Worm (Caenorhabditis elegans): ENCODE data around the gene R13D11.1.
"Not testable (repeated sequence)": the region's sequence is repeated elsewhere in the genome, so short reads cannot be mapped to it uniquely, and the experiment has no call there.

Gene R13D11.1

ce11 chrV:810281-810862 is 6.9 kb upstream of the R13D11.1 start, which contains the start of gene R13D11.4:
Gene R13D11.4 (plus strand): TSS chrV:810812.
- TF ChIP-seq unc-62 (GFP tag; optimal IDR thresholded peaks at IDR 0.05) = no peak

DNA sequence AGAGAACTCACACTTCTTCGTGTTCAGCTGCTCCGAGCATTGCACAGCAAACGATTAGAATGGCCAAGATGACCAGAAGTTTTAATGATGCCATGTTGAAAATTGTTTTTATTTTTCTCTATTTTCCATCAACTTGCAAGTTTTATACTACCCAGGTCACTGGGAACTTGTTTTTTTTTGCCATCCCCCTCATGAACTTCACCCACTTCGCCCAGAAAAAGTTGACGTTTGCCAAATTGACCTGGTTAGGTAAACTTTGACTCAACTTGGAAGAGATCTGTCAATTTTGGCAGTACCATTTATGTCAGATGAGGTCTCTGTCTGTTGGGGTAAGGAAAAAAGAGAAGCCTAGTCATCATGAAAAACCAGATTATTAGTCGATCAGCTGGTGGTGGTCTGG is 4.2 kb upstream of the R13D11.1 start, which contains the start of gene R13D11.10:
Gene R13D11.10 (minus strand): TSS at position 101 of the 400 bp plus-strand sequence.
- TF ChIP-seq unc-62 (GFP tag; optimal IDR thresholded peaks at IDR 0.05) = no peak

DNA sequence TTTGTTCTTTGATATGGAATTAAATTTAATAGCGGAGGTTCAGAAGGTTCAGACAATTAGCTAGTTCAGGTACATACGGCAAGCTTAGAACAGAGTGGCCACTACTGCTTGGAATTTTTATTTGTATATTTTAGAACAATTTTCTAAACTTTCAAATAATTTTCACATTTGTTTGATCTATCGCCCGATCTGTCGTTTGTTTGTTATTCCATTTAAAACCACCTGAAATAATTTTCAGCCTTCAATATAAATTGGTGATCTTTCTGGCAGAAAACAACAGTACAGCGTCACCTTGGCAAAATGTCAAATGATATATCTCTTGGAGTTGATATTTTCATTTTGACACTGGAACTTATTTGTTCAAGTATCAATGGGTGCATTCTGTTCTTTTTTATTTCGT is 2.6 kb upstream of the R13D11.1 start, which contains the start of gene R13D11.3:
Gene R13D11.3 (plus strand): TSS at position 301 of the 400 bp plus-strand sequence.
- no peak for TF ChIP-seq unc-62 (GFP tag; optimal IDR thresholded peaks at IDR 0.05)

- TF ChIP-seq unc-62 (GFP tag; optimal IDR thresholded peaks at IDR 0.05) = not testable (repeated sequence)
Measured at ce11 chrV:820629-821028, 3.3 kb downstream of the R13D11.1 start, which contains the start of gene srx-32. Gene srx-32 (minus strand): TSS chrV:820729.

ce11 chrV:822922-823321 is 5.6 kb downstream of the R13D11.1 start, which contains the start of gene srx-31:
Gene srx-31 (minus strand): TSS chrV:823022.
- TF ChIP-seq unc-62 (GFP tag; optimal IDR thresholded peaks at IDR 0.05) = not testable (repeated sequence)

DNA sequence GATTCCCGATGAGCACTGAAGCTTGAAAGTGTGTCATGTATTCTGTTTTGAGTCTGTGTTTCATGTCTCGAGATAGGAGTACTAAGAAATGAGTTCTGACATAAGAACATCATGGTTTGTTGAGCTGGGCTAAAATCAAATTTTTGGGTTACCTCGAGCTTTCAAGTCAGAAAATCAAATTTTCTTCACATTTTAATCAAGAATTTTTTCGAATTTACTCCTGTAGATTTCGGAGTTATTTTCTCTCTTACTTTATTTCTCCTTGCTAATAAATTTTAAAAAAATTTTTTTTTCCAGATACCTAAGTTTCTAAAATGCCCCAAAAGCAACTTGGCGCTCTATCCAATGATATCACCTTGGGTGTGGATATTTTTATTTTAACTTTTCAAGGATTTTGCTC is 8.8 kb downstream of the R13D11.1 start, which contains the start of gene F41H8.2:
Gene F41H8.2 (plus strand): TSS at position 301 of the 400 bp plus-strand sequence.
- TF ChIP-seq unc-62 (GFP tag; optimal IDR thresholded peaks at IDR 0.05) = no peak

DNA sequence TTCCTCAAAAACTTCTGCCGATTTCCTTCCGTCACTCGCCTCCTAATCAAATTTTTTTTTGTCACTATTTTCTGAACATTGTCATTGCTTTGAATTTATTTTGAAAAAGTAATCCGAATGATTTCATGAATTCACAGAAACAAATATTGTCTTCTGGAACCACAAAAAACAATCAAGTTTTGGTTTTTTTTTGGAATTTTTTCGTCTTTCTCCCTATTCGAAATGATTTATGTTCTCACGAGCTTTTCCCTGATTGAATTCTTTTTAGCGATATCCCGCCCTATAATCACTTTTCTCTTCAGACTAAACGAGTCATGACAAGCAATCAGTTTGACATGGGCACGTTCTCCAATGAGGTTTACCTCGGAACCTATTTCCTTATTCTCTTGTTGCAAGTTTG is 16.1 kb downstream of the R13D11.1 start, which contains the start of gene F41H8.1:
Gene F41H8.1 (plus strand): TSS at position 301 of the 400 bp plus-strand sequence.
- TF ChIP-seq unc-62 (GFP tag; optimal IDR thresholded peaks at IDR 0.05) = no peak

DNA sequence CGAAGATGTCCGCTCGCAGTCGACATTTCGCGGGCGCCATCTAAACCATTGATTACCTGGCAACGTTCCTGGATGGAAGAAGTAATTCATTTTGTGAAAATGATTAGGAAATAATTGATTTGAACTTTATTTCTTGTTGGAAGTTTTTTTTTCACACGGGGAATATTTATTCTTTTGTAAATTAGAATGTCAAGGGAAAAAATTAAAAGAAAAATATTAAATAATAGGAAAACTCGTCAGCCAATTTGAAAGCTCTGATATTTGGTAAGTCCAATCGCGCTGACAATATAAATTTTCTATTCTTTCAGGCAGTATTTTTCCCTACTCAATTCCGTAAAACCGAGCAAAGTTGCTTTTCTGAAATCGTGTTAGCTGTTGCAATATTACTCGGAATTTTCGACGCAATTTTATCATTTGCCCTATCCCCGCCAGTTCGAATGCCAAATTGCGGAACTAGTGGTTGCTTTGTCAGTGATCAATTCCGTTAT is 21.7 kb downstream of the R13D11.1 start, which contains the start of the genes K09C6.7 and K09C6.10:
Gene K09C6.7 (minus strand): TSS at position 101 of the 488 bp plus-strand sequence.
Gene K09C6.10 (plus strand): TSS at position 438 of the 488 bp plus-strand sequence.
- TF ChIP-seq unc-62 (GFP tag; optimal IDR thresholded peaks at IDR 0.05) = not testable (repeated sequence)

DNA sequence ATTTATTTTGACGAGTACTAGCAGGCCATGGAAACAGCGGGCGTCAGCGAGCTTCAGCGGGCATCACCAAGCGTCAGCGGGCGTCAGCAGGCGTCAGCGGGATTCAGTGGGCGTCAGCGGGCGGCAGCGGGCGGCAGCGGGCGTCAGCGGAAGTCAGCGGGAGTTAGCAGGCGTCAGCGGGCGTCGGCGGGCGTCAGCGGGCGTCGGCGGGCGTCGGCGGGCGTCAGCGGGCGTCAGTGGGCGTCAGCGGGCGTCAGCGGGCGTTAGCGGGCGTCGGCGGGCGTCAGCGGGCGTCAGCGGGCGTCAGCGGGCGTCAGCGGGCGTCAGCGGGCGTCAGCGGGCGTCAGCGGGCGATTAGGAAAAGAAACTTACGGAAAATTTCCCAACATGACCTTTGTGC is 25.3 kb downstream of the R13D11.1 start:
- no peak for TF ChIP-seq unc-62 (GFP tag; optimal IDR thresholded peaks at IDR 0.05)

ce11 chrV:843118-843517 is 25.8 kb downstream of the R13D11.1 start, which contains the start of gene K09C6.8:
Gene K09C6.8 (minus strand): TSS chrV:843218.
- TF ChIP-seq unc-62 (GFP tag; optimal IDR thresholded peaks at IDR 0.05) = not testable (repeated sequence)

DNA sequence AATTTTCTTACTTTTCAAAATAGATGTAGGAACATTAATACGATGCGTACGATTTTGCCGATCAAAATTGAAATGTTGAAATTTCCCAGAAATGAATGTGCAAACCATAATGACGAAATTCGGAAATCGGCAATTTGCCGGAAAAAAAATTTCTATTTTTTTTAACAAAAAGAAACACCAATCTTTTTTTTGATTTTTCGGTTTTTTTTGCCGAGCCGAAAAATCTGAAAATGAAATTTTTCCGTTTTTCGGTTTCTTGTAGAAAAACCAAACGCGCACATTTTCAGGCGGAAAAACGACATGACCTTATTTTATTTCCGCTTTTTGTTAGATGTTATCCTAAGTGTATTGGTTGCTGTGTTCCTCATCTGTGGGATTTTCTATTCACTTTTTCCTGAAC is 30.2 kb downstream of the R13D11.1 start, which contains the start of gene srbc-13:
Gene srbc-13 (plus strand): TSS at position 301 of the 400 bp plus-strand sequence.
- TF ChIP-seq unc-62 (GFP tag; optimal IDR thresholded peaks at IDR 0.05) = no peak

ce11 chrV:849042-849441 is 31.8 kb downstream of the R13D11.1 start:
- no peak for TF ChIP-seq unc-62 (GFP tag; optimal IDR thresholded peaks at IDR 0.05)

DNA sequence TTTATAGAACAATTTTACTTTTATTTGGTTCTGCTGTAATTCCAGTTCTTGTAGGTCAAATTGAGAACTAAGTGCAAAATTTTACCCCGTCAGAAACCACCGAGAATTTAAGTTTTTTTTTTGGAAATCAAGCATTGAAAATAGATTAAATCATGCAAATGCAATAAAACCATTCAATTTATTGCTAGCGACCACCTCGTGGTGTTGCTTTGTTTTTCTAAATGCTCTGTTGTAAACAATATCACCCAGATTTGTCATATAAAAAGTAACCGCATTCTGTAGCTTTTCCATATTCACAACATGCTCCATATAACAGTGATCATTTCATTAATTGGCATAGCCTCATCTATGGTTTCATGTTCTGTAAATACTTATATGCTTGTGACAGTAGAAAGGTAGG is 32.2 kb downstream of the R13D11.1 start, which contains the start of gene srbc-12:
Gene srbc-12 (plus strand): TSS at position 301 of the 400 bp plus-strand sequence.
- TF ChIP-seq unc-62 (GFP tag; optimal IDR thresholded peaks at IDR 0.05) = no peak

- TF ChIP-seq unc-62 (GFP tag; optimal IDR thresholded peaks at IDR 0.05) = no peak
Measured at ce11 chrV:852184-852583, 34.9 kb downstream of the R13D11.1 start, which contains the start of gene K09C6.3. Gene K09C6.3 (plus strand): TSS chrV:852484.

- TF ChIP-seq unc-62 (GFP tag; optimal IDR thresholded peaks at IDR 0.05) = no peak
Measured at ce11 chrV:854966-855365, 37.7 kb downstream of the R13D11.1 start, which contains the start of gene K09C6.9. Gene K09C6.9 (minus strand): TSS chrV:855066.

DNA sequence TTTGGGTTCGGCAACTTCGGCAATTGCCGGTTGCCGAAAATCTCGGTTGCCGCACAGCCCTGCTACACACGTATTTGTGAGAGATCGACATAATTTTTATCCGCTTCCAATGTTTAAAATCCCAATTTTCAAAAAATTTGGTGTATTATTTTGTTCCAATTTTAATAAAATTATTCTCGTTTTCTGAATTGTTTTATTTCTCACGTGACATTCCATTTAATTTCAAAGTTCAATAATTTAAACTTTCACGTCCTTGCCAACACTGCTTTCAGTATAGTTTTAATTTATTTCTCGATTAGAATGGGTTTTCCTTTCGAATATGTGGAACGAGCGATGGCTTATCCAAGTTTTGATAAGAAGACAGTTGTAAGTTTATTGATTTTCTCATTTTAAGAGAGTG is 39.3 kb downstream of the R13D11.1 start, which contains the start of gene K09C6.2:
Gene K09C6.2 (plus strand): TSS at position 301 of the 400 bp plus-strand sequence.
- TF ChIP-seq unc-62 (GFP tag; optimal IDR thresholded peaks at IDR 0.05) = no peak
